Worm (Caenorhabditis elegans): ENCODE data around the gene cyp-33C12.

The cyp-33C12 gene

ce11 chrV:2185486-2185885, 18.7 kb downstream of the cyp-33C12 start:
- TF ChIP-seq ztf-23 (GFP tag; IDR thresholded peaks at IDR 0.05) (peak; percentile 98), med-1 (GFP tag; optimal IDR thresholded peaks at IDR 0.05; ENCODE audit: insufficient read depth) (no peak), ref-1 (GFP tag; conservative IDR thresholded peaks at IDR 0.05) (no peak)

- no peak for TF ChIP-seq ztf-23 (GFP tag; IDR thresholded peaks at IDR 0.05)
- TF ChIP-seq med-1 (GFP tag; optimal IDR thresholded peaks at IDR 0.05; ENCODE audit: insufficient read depth), result no peak
- TF ChIP-seq T22C8.4 (GFP tag; IDR thresholded peaks at IDR 0.05), result no peak
- TF ChIP-seq flt-1 (GFP tag; IDR thresholded peaks at IDR 0.05), result no peak
- no peak for TF ChIP-seq ztf-29 (GFP tag; IDR thresholded peaks at IDR 0.05)
These were observed 21.0 kb downstream of the cyp-33C12 start, which contains the start of gene cyp-33C2 for ce11 chrV:2183162-2183561. cyp-33C2 (plus strand) TSS chrV:2183488.

- TF ChIP-seq tab-1 (GFP tag; IDR thresholded peaks at IDR 0.05) (no peak), ztf-23 (GFP tag; IDR thresholded peaks at IDR 0.05) (no peak), flt-1 (GFP tag; IDR thresholded peaks at IDR 0.05) (no peak), klf-2 (GFP tag; conservative IDR thresholded peaks at IDR 0.05) (no peak), ref-1 (GFP tag; conservative IDR thresholded peaks at IDR 0.05) (no peak), ztf-29 (GFP tag; IDR thresholded peaks at IDR 0.05) (no peak), T22C8.4 (GFP tag; IDR thresholded peaks at IDR 0.05) (no peak), med-1 (GFP tag; optimal IDR thresholded peaks at IDR 0.05; ENCODE audit: insufficient read depth) (no peak), cog-1 (tag; optimal IDR thresholded peaks at IDR 0.05) (no peak)
These were observed 22.5 kb downstream of the cyp-33C12 start, which contains the start of gene srbc-16 for ce11 chrV:2181738-2182137. srbc-16 (plus strand) TSS chrV:2182038.

- TF ChIP-seq ref-1 (GFP tag; conservative IDR thresholded peaks at IDR 0.05), result no peak
- TF ChIP-seq tab-1 (GFP tag; IDR thresholded peaks at IDR 0.05), result no peak
- no peak for TF ChIP-seq flt-1 (GFP tag; IDR thresholded peaks at IDR 0.05)
- TF ChIP-seq T22C8.4 (GFP tag; IDR thresholded peaks at IDR 0.05), result no peak
- TF ChIP-seq ztf-29 (GFP tag; IDR thresholded peaks at IDR 0.05), result no peak
- TF ChIP-seq med-1 (GFP tag; optimal IDR thresholded peaks at IDR 0.05; ENCODE audit: insufficient read depth), result no peak
- TF ChIP-seq ztf-23 (GFP tag; IDR thresholded peaks at IDR 0.05), result no peak
- no peak for TF ChIP-seq cog-1 (tag; optimal IDR thresholded peaks at IDR 0.05)
- no peak for TF ChIP-seq klf-2 (GFP tag; conservative IDR thresholded peaks at IDR 0.05)
These were observed 25.0 kb downstream of the cyp-33C12 start, which contains the start of gene cyp-33C1 for ce11 chrV:2179214-2179613. cyp-33C1 (plus strand) TSS chrV:2179514.

ce11 chrV:2177307-2177764, 26.9 kb downstream of the cyp-33C12 start, which contains the start of gene srbc-17:
srbc-17 (plus strand) TSS chrV:2177714.
- TF ChIP-seq flt-1 (GFP tag; IDR thresholded peaks at IDR 0.05) (no peak), cog-1 (tag; optimal IDR thresholded peaks at IDR 0.05) (no peak), med-1 (GFP tag; optimal IDR thresholded peaks at IDR 0.05; ENCODE audit: insufficient read depth) (no peak), ref-1 (GFP tag; conservative IDR thresholded peaks at IDR 0.05) (no peak), klf-2 (GFP tag; conservative IDR thresholded peaks at IDR 0.05) (no peak), ztf-29 (GFP tag; IDR thresholded peaks at IDR 0.05) (no peak), T22C8.4 (GFP tag; IDR thresholded peaks at IDR 0.05) (no peak), ztf-23 (GFP tag; IDR thresholded peaks at IDR 0.05) (no peak), tab-1 (GFP tag; IDR thresholded peaks at IDR 0.05) (no peak)

- TF ChIP-seq tab-1 (GFP tag; IDR thresholded peaks at IDR 0.05) (no peak), T22C8.4 (GFP tag; IDR thresholded peaks at IDR 0.05) (no peak), cog-1 (tag; optimal IDR thresholded peaks at IDR 0.05) (no peak), med-1 (GFP tag; optimal IDR thresholded peaks at IDR 0.05; ENCODE audit: insufficient read depth) (no peak), klf-2 (GFP tag; conservative IDR thresholded peaks at IDR 0.05) (no peak), flt-1 (GFP tag; IDR thresholded peaks at IDR 0.05) (no peak), ztf-29 (GFP tag; IDR thresholded peaks at IDR 0.05) (no peak), ztf-23 (GFP tag; IDR thresholded peaks at IDR 0.05) (no peak), ref-1 (GFP tag; conservative IDR thresholded peaks at IDR 0.05) (no peak)
These were observed 29.0 kb downstream of the cyp-33C12 start, which contains the start of gene C45H4.18 for ce11 chrV:2175242-2175641. C45H4.18 (plus strand) TSS chrV:2175542.

ce11 chrV:2174465-2174864, 29.7 kb downstream of the cyp-33C12 start:
- TF ChIP-seq ztf-23 (GFP tag; IDR thresholded peaks at IDR 0.05) (no peak), ztf-29 (GFP tag; IDR thresholded peaks at IDR 0.05) (no peak), klf-2 (GFP tag; conservative IDR thresholded peaks at IDR 0.05) (no peak), flt-1 (GFP tag; IDR thresholded peaks at IDR 0.05) (no peak), T22C8.4 (GFP tag; IDR thresholded peaks at IDR 0.05) (no peak), tab-1 (GFP tag; IDR thresholded peaks at IDR 0.05) (no peak), ref-1 (GFP tag; conservative IDR thresholded peaks at IDR 0.05) (no peak), med-1 (GFP tag; optimal IDR thresholded peaks at IDR 0.05; ENCODE audit: insufficient read depth) (no peak)

- no peak for TF ChIP-seq tab-1 (GFP tag; IDR thresholded peaks at IDR 0.05)
- TF ChIP-seq ztf-29 (GFP tag; IDR thresholded peaks at IDR 0.05), result no peak
- no peak for TF ChIP-seq flt-1 (GFP tag; IDR thresholded peaks at IDR 0.05)
- no peak for TF ChIP-seq cog-1 (tag; optimal IDR thresholded peaks at IDR 0.05)
- TF ChIP-seq med-1 (GFP tag; optimal IDR thresholded peaks at IDR 0.05; ENCODE audit: insufficient read depth), result no peak
- TF ChIP-seq ztf-23 (GFP tag; IDR thresholded peaks at IDR 0.05), result no peak
- TF ChIP-seq T22C8.4 (GFP tag; IDR thresholded peaks at IDR 0.05), result no peak
- TF ChIP-seq ref-1 (GFP tag; conservative IDR thresholded peaks at IDR 0.05), result no peak
- TF ChIP-seq klf-2 (GFP tag; conservative IDR thresholded peaks at IDR 0.05), result no peak
These were observed 37.5 kb downstream of the cyp-33C12 start, which contains the start of gene srbc-19 for ce11 chrV:2166679-2167078. srbc-19 (minus strand) TSS chrV:2166779.

- no peak for TF ChIP-seq ref-1 (GFP tag; conservative IDR thresholded peaks at IDR 0.05)
- TF ChIP-seq med-1 (GFP tag; optimal IDR thresholded peaks at IDR 0.05; ENCODE audit: insufficient read depth), result no peak
- no peak for TF ChIP-seq klf-2 (GFP tag; conservative IDR thresholded peaks at IDR 0.05)
- no peak for TF ChIP-seq ztf-29 (GFP tag; IDR thresholded peaks at IDR 0.05)
- no peak for TF ChIP-seq ztf-23 (GFP tag; IDR thresholded peaks at IDR 0.05)
- no peak for TF ChIP-seq flt-1 (GFP tag; IDR thresholded peaks at IDR 0.05)
- no peak for TF ChIP-seq tab-1 (GFP tag; IDR thresholded peaks at IDR 0.05)
- no peak for TF ChIP-seq cog-1 (tag; optimal IDR thresholded peaks at IDR 0.05)
- no peak for TF ChIP-seq T22C8.4 (GFP tag; IDR thresholded peaks at IDR 0.05)
These were observed 40.5 kb downstream of the cyp-33C12 start, which contains the start of gene str-255 for ce11 chrV:2163735-2164134. str-255 (minus strand) TSS chrV:2163835.

- no peak for TF ChIP-seq tab-1 (GFP tag; IDR thresholded peaks at IDR 0.05)
- no peak for TF ChIP-seq ztf-29 (GFP tag; IDR thresholded peaks at IDR 0.05)
- no peak for TF ChIP-seq ref-1 (GFP tag; conservative IDR thresholded peaks at IDR 0.05)
- TF ChIP-seq T22C8.4 (GFP tag; IDR thresholded peaks at IDR 0.05), result no peak
- no peak for TF ChIP-seq cog-1 (tag; optimal IDR thresholded peaks at IDR 0.05)
- TF ChIP-seq klf-2 (GFP tag; conservative IDR thresholded peaks at IDR 0.05), result no peak
- no peak for TF ChIP-seq ztf-23 (GFP tag; IDR thresholded peaks at IDR 0.05)
- no peak for TF ChIP-seq med-1 (GFP tag; optimal IDR thresholded peaks at IDR 0.05; ENCODE audit: insufficient read depth)
- no peak for TF ChIP-seq flt-1 (GFP tag; IDR thresholded peaks at IDR 0.05)
These were observed 44.9 kb downstream of the cyp-33C12 start, which contains the start of gene C45H4.14 for ce11 chrV:2159331-2159730. C45H4.14 (minus strand) TSS chrV:2159431.

Data from whole organism, midembryonic.